Worm (Caenorhabditis elegans): Measurements from ENCODE around the gene fan-1.

DNA sequence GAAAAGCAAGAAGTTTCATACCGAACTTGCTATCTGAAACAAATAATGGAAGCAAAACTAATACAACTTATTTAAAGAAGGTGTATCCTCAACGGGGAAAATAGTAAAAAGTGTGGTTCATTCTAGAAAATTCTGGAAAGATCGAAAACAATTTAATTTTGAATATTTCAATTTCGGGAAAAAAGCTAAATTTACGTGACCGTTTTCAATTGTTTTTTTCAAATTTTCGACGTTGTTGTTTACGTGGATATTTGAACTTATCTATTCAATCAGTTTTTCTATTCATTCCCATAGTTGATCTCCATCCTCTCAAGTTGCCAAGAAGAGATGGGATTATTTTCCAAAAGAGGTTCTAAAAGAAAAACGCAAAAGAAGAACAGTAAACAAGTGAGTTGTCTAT is 12.6 kb upstream of the fan-1 start, which contains the start of gene C01G5.3:
- TF ChIP-seq scrt-1 (GFP tag; IDR thresholded peaks at IDR 0.05) (no peak), ama-1 (optimal IDR thresholded peaks at IDR 0.05) (no peak), ceh-13 (GFP tag; optimal IDR thresholded peaks at IDR 0.05) (no peak)
